Worm (Caenorhabditis elegans) whole organism, midembryonic: Measurements from ENCODE around the gene srz-5.
"Not testable (repeated sequence)": the region's sequence is repeated elsewhere in the genome, so short reads cannot be mapped to it uniquely, and the experiment has no call there.

ENCODE experiments used
- T22C8.4 ChIP-seq: fragments of 200-800 bp; sonication (Bioruptor generic); IDR thresholded peaks from 2 replicates; pipeline ENCODE4 v1.3.6; 2022; ENCODE audit warnings: missing genetic modification characterization, missing compliant biosample characterization
- cog-1 ChIP-seq: sonication (generic microtip); optimal IDR thresholded peaks from 2 replicates; lab custom pipeline; 2016; ENCODE audit warnings: missing genetic modification characterization, missing compliant biosample characterization
- flt-1 ChIP-seq: fragments of 200-800 bp; sonication (Bioruptor generic); IDR thresholded peaks from 2 replicates; pipeline ENCODE4 v1.3.6; 2022; ENCODE audit warnings: missing genetic modification characterization, missing compliant biosample characterization
- klf-2 ChIP-seq: fragments of 200-800 bp; sonication (Bioruptor generic); conservative IDR thresholded peaks from 2 replicates; pipeline ENCODE4 v1.3.6; 2022; ENCODE audit warnings: missing genetic modification reagents, missing genetic modification characterization, missing compliant biosample characterization
- med-1 ChIP-seq: sonication (generic microtip); optimal IDR thresholded peaks from 2 replicates; lab custom pipeline; 2017; ENCODE audit warnings: missing genetic modification characterization, mild to moderate bottlenecking, missing compliant biosample characterization, antibody characterized with exemption, missing genetic modification reagents; ENCODE audit not compliant: insufficient read depth
- ref-1 ChIP-seq: fragments of 200-800 bp; sonication (Bioruptor generic); conservative IDR thresholded peaks from 2 replicates; pipeline ENCODE4 v1.3.6; 2022; ENCODE audit warnings: missing genetic modification reagents, missing genetic modification characterization, missing compliant biosample characterization
- tab-1 ChIP-seq: fragments of 200-800 bp; sonication (Bioruptor generic); IDR thresholded peaks from 2 replicates; pipeline ENCODE4 v1.3.6; 2022; ENCODE audit warnings: missing genetic modification characterization, missing compliant biosample characterization
- ztf-23 ChIP-seq: fragments of 200-800 bp; sonication (Bioruptor generic); IDR thresholded peaks from 2 replicates; pipeline ENCODE4 v1.3.6; 2022; ENCODE audit warnings: missing genetic modification reagents, missing genetic modification characterization, missing compliant biosample characterization
- ztf-29 ChIP-seq: fragments of 200-800 bp; sonication (Bioruptor generic); IDR thresholded peaks from 2 replicates; pipeline ENCODE4 v1.3.6; 2022; ENCODE audit warnings: missing genetic modification reagents, missing genetic modification characterization, missing compliant biosample characterization

The srz-5 gene

DNA sequence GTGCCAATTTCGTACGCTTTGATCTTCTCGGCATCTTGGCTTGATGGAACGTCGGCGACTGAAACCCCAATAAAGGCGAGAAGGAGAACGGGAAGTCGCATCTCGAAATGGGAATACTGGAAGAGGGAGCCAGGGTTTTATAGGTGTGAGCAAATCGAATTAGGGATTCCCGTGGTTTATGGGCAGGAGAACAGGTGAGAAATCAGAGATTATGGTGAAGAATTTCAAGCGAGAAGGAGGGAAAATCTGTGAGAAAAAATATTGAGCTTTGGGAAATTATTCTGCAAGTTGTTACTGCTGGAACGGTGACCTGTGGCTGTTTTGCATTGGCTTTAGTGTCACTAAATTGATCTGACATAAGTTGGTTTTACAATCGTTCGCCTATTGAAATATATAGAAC is 42.9 kb downstream of the srz-5 start, which contains the start of gene Y49F6B.13:
TSS of gene Y49F6B.13 (minus strand) at position 101 of the 400 bp plus-strand sequence.
- TF ChIP-seq klf-2 (GFP tag; lab: Robert Waterston, UW) (no peak), ref-1 (GFP tag; lab: Robert Waterston, UW) (no peak), med-1 (GFP tag; lab: Kevin White, UChicago) (no peak), flt-1 (GFP tag; lab: Robert Waterston, UW) (no peak), ztf-29 (GFP tag; lab: Robert Waterston, UW) (no peak), tab-1 (GFP tag; lab: Robert Waterston, UW) (no peak), cog-1 (tag; lab: Kevin White, UChicago) (no peak), T22C8.4 (GFP tag; lab: Robert Waterston, UW) (no peak)

- TF ChIP-seq flt-1 (GFP tag; lab: Robert Waterston, UW) (no peak), cog-1 (tag; lab: Kevin White, UChicago) (no peak), ztf-29 (GFP tag; lab: Robert Waterston, UW) (no peak), ztf-23 (GFP tag; lab: Robert Waterston, UW) (no peak), klf-2 (GFP tag; lab: Robert Waterston, UW) (no peak), T22C8.4 (GFP tag; lab: Robert Waterston, UW) (no peak), ref-1 (GFP tag; lab: Robert Waterston, UW) (no peak), med-1 (GFP tag; lab: Kevin White, UChicago) (no peak), tab-1 (GFP tag; lab: Robert Waterston, UW) (no peak)
Measured at ce11 chrII:3470549-3470948, 44.0 kb downstream of the srz-5 start, which contains the start of gene Y49F6B.20. TSS of gene Y49F6B.20 (minus strand) at chrII:3470649.

- not testable (repeated sequence) for TF ChIP-seq cog-1 (tag; lab: Kevin White, UChicago); ztf-29 (GFP tag; lab: Robert Waterston, UW); ref-1 (GFP tag; lab: Robert Waterston, UW)
Measured at ce11 chrII:3464580-3464979, 50.0 kb downstream of the srz-5 start, which contains the start of gene C16C8.10. TSS of gene C16C8.10 (minus strand) at chrII:3464680.

DNA sequence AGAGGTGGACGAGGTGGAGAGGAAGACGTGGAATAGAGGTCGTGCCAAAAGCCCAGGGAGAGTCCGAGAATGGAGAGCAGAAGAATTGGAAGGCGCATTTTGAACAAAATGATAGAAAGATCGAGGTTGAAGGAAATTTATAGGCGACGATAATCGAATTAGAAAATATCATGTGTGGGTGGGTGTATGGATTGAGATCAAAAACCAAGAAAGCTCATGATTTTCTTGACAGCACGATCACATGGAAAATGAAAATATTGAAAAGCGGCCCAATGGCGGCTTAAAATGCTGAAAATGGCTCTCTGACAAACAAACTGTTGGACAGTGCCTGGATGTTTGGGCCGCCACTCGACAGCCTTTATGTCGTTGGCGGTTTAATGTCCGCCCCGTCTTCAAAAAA is 51.4 kb downstream of the srz-5 start, which contains the start of gene C16C8.9:
TSS of gene C16C8.9 (minus strand) at position 101 of the 400 bp plus-strand sequence.
- TF ChIP-seq cog-1 (tag; lab: Kevin White, UChicago) (no peak), T22C8.4 (GFP tag; lab: Robert Waterston, UW) (no peak)
